Fruit fly (Drosophila melanogaster): ENCODE data around the gene CG33700.

DNA sequence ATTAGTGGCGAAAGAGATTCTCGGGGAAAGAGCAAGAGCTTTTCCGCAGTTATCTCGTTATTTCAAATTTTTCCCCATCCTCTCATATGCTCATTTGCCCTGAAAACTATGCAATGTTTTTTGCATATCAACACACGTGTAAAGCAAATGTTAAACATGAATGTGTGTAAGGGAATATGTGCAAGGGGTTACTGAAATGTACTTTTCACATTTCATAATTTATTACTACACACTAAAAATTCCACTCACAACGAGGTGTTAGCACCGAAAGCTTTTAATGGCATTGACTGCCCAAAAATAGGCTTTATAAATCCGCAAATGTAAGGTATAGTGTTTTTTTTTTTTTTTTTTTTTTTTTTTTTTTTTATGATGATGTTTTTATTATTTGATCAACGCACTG lies 46.3 kb upstream of the CG33700 start:
- TF ChIP-seq CG7839 (tag; optimal IDR thresholded peaks at IDR 0.05) (no peak), cato (GFP tag; optimal IDR thresholded peaks at IDR 0.05; ENCODE audit: borderline replicate concordance) (no peak), stc (GFP tag; IDR thresholded peaks at IDR 0.05) (no peak), her (GFP tag; optimal IDR thresholded peaks at IDR 0.05) (no peak), toy (GFP tag; IDR thresholded peaks at IDR 0.05) (no peak), bsh (GFP tag; optimal IDR thresholded peaks at IDR 0.05) (no peak), ash1 (GFP tag; optimal IDR thresholded peaks at IDR 0.05) (no peak), Lim3 (GFP tag; IDR thresholded peaks at IDR 0.05) (no peak), CG13775 (GFP tag; optimal IDR thresholded peaks at IDR 0.05) (no peak), CG42726 (GFP tag; IDR thresholded peaks at IDR 0.05; ENCODE audit: partially characterized antibody) (no peak)

Measured in whole organism, embryonic.